Worm (Caenorhabditis elegans) whole organism, L2 larva: ENCODE results near the gene rpn-9.
A peak's percentile ranks its signal among the peaks of the same experiment; 100 is the strongest.

Experiments
- blmp-1 ChIP-seq: sonication (generic microtip); optimal IDR thresholded peaks from 2 replicates; lab custom pipeline; 2017; ENCODE audit warnings: missing genetic modification characterization, mild to moderate bottlenecking, missing compliant biosample characterization, antibody characterized with exemption, moderate library complexity; ENCODE audit not compliant: insufficient read depth
- ceh-16 ChIP-seq: fragments of 150-350 bp; optimal IDR thresholded peaks from 2 replicates; lab custom pipeline; 2014; ENCODE audit warnings: missing biosample characterization, missing genetic modification characterization
- elt-1 ChIP-seq: fragments of 150-350 bp; optimal IDR thresholded peaks from 2 replicates; lab custom pipeline; 2014; ENCODE audit warnings: missing biosample characterization, missing genetic modification characterization
- mab-5 ChIP-seq: fragments of 150-350 bp; optimal IDR thresholded peaks from 2 replicates; lab custom pipeline; 2014; ENCODE audit warnings: missing biosample characterization, missing genetic modification characterization
- nhr-25 ChIP-seq: fragments of 150-350 bp; sonication (generic microtip); optimal IDR thresholded peaks from 3 replicates; lab custom pipeline; 2014; ENCODE audit warnings: missing biosample characterization, missing genetic modification characterization
- nhr-77 ChIP-seq: fragments of 150-350 bp; optimal IDR thresholded peaks from 2 replicates; lab custom pipeline; 2014; ENCODE audit warnings: missing biosample characterization, missing genetic modification characterization
- peb-1 ChIP-seq: fragments of 150-350 bp; optimal IDR thresholded peaks from 2 replicates; lab custom pipeline; 2014; ENCODE audit warnings: missing biosample characterization, missing genetic modification characterization
- ztf-4 ChIP-seq: fragments of 150-350 bp; optimal IDR thresholded peaks from 2 replicates; lab custom pipeline; 2014; ENCODE audit warnings: missing biosample characterization, missing genetic modification characterization

The rpn-9 gene

DNA sequence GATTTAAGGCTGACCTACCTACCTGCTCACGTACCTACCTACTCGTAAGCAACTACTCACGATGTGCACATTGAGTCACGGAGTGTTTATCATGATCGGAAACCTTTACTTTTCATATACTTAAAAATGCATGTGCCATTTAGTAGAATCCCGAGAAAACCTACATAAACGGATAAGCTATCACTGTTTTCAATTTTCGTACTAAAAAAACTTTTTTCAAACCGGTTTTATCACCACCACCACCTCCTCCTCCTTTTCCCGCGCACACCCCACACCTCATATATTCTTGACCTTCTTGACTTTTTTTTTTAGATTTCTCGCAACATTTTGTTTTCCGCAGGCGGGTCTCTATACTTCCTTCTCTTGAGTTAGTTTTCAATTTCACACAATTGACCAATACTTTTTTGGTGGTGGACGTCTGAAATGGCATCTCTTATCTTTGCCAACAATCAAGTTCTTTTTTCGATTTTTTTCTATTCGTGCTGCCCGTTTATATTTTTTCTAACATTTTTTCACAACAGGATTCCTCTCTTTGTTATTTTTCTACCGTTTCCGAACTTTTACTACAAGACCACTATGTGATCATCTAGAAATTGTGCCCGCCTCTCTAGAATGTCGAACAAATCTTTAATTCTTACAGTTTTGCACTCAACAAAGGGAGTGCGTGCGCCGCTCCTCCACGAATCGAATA is 36.0 kb downstream of the rpn-9 start, which contains the start of gene srap-1:
Gene srap-1 (plus strand): TSS at position 641 of the 691 bp plus-strand sequence.
- TF ChIP-seq nhr-25 (tag; lab: Kevin White, UChicago) (peak; percentile 55), ztf-4 (no peak)
- TF ChIP-seq, all 48 proteins: peak for 1

DNA sequence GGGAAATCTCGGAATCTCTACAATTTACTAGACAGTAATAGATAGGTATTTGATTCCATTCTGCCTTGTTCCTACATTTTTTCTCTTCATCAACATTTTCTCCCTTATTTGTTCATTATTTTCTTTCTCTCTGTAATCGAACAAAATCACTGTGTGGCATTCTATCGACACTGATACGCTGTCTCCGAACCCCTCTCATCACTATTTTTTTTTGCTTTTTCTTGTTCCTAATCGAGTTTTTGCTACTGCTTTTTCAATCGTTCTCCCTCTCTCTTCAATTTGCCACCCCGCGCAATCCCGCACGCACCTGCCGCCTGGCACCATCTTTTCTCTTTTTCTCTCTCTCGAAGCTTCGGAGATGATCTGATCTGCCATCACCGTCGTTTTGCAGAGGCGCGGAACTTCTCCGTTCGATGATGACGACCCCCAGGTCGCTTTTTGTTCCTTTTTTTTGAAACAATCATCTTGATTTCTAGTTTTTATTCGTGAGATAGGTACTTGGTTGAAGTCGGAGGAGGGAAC is 38.4 kb downstream of the rpn-9 start:
- TF ChIP-seq peb-1 (tag; lab: Kevin White, UChicago) = peak; percentile 64
- TF ChIP-seq nhr-25 (tag; lab: Kevin White, UChicago) = peak; percentile 47
- peak; percentile 44 for TF ChIP-seq blmp-1 (tag; lab: Kevin White, UChicago)
- TF ChIP-seq elt-1 (tag; lab: Kevin White, UChicago) = no peak

DNA sequence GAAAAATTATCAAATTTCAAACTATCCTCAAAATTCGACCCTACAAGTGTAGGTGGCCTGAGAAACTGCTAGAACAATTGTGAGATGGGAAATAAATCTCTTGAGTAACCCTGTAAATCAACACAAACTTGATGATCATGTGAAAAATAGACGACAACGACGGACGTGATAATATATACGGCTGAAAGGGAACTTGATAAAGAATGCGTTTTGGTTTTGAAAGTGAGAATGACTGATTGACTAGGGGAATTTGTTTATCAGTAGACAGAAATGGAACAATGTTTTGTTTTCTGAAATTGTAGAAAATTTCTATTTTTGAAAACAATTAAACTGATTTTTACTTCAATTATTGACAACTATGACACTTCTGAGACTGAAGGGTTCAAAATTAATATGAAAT is 45.2 kb downstream of the rpn-9 start:
- peak; percentile 58 for TF ChIP-seq blmp-1 (tag; lab: Kevin White, UChicago)
- peak; percentile 1 for TF ChIP-seq nhr-25 (tag; lab: Kevin White, UChicago)
- TF ChIP-seq mab-5 (tag; lab: Kevin White, UChicago) = no peak

DNA sequence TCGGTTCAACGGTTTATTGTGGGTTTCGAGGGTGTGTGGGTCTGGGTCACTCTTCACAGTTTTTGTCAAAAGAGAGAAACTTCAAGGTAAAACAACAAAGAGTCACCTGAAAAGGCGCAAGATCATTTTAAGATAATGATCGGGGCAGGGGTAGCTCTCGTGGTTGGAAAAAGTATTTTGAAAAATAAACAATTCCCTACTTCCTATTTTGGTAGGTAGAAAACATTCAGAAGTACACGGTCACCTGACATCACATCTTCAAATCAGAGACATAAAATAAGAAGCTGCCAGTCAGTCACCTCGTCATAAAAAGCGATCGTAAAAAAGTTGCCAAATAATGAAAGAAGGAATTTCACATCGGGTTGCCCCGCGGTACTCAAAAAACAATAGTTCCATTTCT is 46.2 kb downstream of the rpn-9 start:
- TF ChIP-seq nhr-25 (tag; lab: Kevin White, UChicago) (peak; percentile 31), ceh-16 (tag; lab: Kevin White, UChicago) (peak; percentile 56), nhr-77 (tag; lab: Kevin White, UChicago) (no peak)

DNA sequence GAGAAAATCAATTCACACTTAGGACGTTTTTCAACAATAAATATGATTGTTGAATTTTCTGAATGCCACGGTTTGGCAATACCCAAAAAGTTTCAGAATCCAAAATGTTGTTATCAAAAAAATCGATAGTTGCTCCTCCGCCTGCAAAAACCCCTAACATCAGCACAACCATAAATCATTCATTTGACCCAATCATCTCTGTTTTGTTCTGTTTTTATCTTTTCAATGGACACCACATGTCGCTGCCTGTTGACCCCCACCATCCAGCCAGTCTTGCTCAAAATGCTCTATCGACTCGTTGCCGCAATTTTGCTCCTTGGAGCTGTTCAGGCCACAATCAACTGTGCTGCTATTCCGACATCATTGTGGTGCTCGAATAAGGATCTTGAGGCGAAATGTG is 50.7 kb downstream of the rpn-9 start, which contains the start of gene F37H8.5:
Gene F37H8.5 (plus strand): TSS at position 181 of the 400 bp plus-strand sequence.
- peak; percentile 22 for TF ChIP-seq mab-5 (tag; lab: Kevin White, UChicago)
- TF ChIP-seq nhr-77 (tag; lab: Kevin White, UChicago) = no peak
